Worm (Caenorhabditis elegans) whole organism, L1 larva: ENCODE data around the gene cut-2.

ENCODE experiments used
- ama-1 ChIP-seq: fragments of 150-350 bp; optimal IDR thresholded peaks from 2 replicates; lab custom pipeline; 2014
- egl-27 ChIP-seq, 2 experiments: fragments of 150-350 bp in 1 of 2; sonication (generic microtip); optimal IDR thresholded peaks; 3 replicates each; lab custom pipeline; 2017 to 2018; ENCODE audit warnings: missing biosample characterization in 2 of 2, missing genetic modification characterization in 2 of 2, missing genetic modification reagents in 2 of 2
- fkh-10 ChIP-seq: sonication (generic microtip); optimal IDR thresholded peaks from 2 replicates; lab custom pipeline; 2017; ENCODE audit warnings: missing biosample characterization, missing genetic modification reagents, missing genetic modification characterization
- irx-1 ChIP-seq: sonication (generic microtip); optimal IDR thresholded peaks from 2 replicates; lab custom pipeline; 2016; ENCODE audit warnings: missing genetic modification characterization, missing compliant biosample characterization
- lin-13 ChIP-seq: fragments of 150-350 bp; optimal IDR thresholded peaks from 2 replicates; lab custom pipeline; 2014; ENCODE audit warnings: missing biosample characterization, missing genetic modification reagents, missing genetic modification characterization
- lin-15B ChIP-seq: fragments of 150-350 bp; sonication (generic microtip); optimal IDR thresholded peaks from 3 replicates; lab custom pipeline; 2014; ENCODE audit warnings: missing biosample characterization, missing genetic modification characterization
- lin-35 ChIP-seq, 2 experiments: fragments of 150-350 bp; optimal IDR thresholded peaks; 2 replicates each; lab custom pipeline; 2014; ENCODE audit warnings: missing biosample characterization in 2 of 2, missing genetic modification characterization in 2 of 2, missing genetic modification reagents in 2 of 2
- lin-39 ChIP-seq: fragments of 150-350 bp; optimal IDR thresholded peaks from 2 replicates; lab custom pipeline; 2014; ENCODE audit warnings: missing biosample characterization, missing genetic modification reagents, missing genetic modification characterization
- mdl-1 ChIP-seq, 2 experiments: fragments of 150-350 bp; optimal IDR thresholded peaks; 2 replicates each; lab custom pipeline; 2014 to 2017; ENCODE audit warnings: missing biosample characterization in 2 of 2, missing genetic modification characterization in 2 of 2, inconsistent platforms in 1 of 2
- nhr-28 ChIP-seq: fragments of 150-350 bp; optimal IDR thresholded peaks from 2 replicates; lab custom pipeline; 2014; ENCODE audit warnings: missing biosample characterization, missing genetic modification characterization
- unc-130 ChIP-seq: fragments of 150-350 bp; optimal IDR thresholded peaks from 2 replicates; lab custom pipeline; 2017; ENCODE audit warnings: missing biosample characterization, missing genetic modification characterization, inconsistent platforms
- unc-86 ChIP-seq: sonication (generic microtip); optimal IDR thresholded peaks from 2 replicates; lab custom pipeline; 2016; ENCODE audit warnings: missing genetic modification characterization, missing compliant biosample characterization
- zag-1 ChIP-seq: fragments of 150-350 bp; optimal IDR thresholded peaks from 2 replicates; lab custom pipeline; 2014; ENCODE audit warnings: missing biosample characterization, missing genetic modification characterization
- ztf-4 ChIP-seq: fragments of 150-350 bp; optimal IDR thresholded peaks from 2 replicates; lab custom pipeline; 2014; ENCODE audit warnings: missing biosample characterization, missing genetic modification characterization

DNA sequence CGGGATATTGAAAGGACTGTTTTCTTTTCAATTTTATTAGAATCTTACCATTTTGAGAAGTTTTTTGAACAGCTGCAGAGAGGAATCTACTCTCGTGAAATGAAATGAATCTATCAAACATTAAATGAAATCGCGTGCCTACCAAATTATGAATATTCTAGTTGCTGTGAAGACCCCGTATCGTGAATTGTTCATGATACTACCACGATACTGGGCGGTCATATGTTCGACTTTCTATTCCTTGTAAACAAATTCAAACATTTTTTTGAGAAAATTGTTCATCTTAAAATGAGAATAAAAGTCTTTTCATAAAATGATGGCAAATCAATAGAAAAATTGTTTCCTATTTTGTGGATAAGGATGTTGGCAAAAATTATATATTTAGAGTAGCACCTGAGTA, 29.0 kb upstream of the cut-2 start, which contains the start of gene gcy-34:
- TF ChIP-seq lin-39 (tag; lab: Kevin White, UChicago), result no peak
- TF ChIP-seq fkh-10, result no peak
- TF ChIP-seq unc-130, result no peak
- no peak for TF ChIP-seq ztf-4 (tag; lab: Kevin White, UChicago)
- TF ChIP-seq mdl-1 (tag; optimal IDR thresholded peaks at IDR 0.05; lab: Kevin White, UChicago), result no peak
- no peak for TF ChIP-seq zag-1 (tag; lab: Kevin White, UChicago)
- TF ChIP-seq ama-1, result no peak
- TF ChIP-seq lin-35 (GFP tag; optimal IDR thresholded peaks at IDR 0.05; lab: Kevin White, UChicago), result no peak
- no peak for TF ChIP-seq lin-15B (tag; lab: Kevin White, UChicago)
- TF ChIP-seq nhr-28 (tag; lab: Kevin White, UChicago), result no peak
- no peak for TF ChIP-seq irx-1 (tag; lab: Kevin White, UChicago)
- TF ChIP-seq lin-13, result no peak
- no peak for TF ChIP-seq egl-27 (tag; optimal IDR thresholded peaks at IDR 0.05; lab: Kevin White, UChicago)
- TF ChIP-seq unc-86 (tag; lab: Kevin White, UChicago), result no peak
